Worm (Caenorhabditis elegans) whole organism, young adult: ENCODE measurements around the gene M03F8.1.

Source experiments
- B0035.1 ChIP-seq: sonication (generic microtip); optimal IDR thresholded peaks from 2 replicates; lab custom pipeline; 2016; ENCODE audit warnings: missing genetic modification characterization, mild to moderate bottlenecking, missing compliant biosample characterization, missing genotype, missing genetic modification reagents
- B0336.3 ChIP-seq: fragments of 200-800 bp; sonication (Bioruptor generic); IDR thresholded peaks from 2 replicates; pipeline ENCODE4 v1.3.6; 2022; ENCODE audit warnings: missing genetic modification characterization, missing compliant biosample characterization
- D2030.7 ChIP-seq: fragments of 200-800 bp; sonication (Bioruptor generic); IDR thresholded peaks from 2 replicates; pipeline ENCODE4 v1.3.6; 2022; ENCODE audit warnings: missing genetic modification reagents, missing genetic modification characterization, missing compliant biosample characterization
- F22D6.2 ChIP-seq: sonication (generic microtip); optimal IDR thresholded peaks from 2 replicates; lab custom pipeline; 2016; ENCODE audit warnings: mild to moderate bottlenecking, missing genetic modification characterization, missing compliant biosample characterization
- F37B4.10 ChIP-seq: fragments of 200-800 bp; sonication (Bioruptor generic); IDR thresholded peaks from 2 replicates; pipeline ENCODE4 v1.3.6; 2022; ENCODE audit warnings: missing genetic modification characterization, missing compliant biosample characterization
- F57A8.1 ChIP-seq: fragments of 200-800 bp; sonication (Bioruptor generic); optimal IDR thresholded peaks from 2 replicates; lab custom pipeline; 2018; ENCODE audit warnings: mild to moderate bottlenecking, missing genetic modification characterization, moderate library complexity, missing compliant biosample characterization
- F57C9.4 ChIP-seq: sonication (generic microtip); optimal IDR thresholded peaks from 2 replicates; lab custom pipeline; 2017; ENCODE audit warnings: mild to moderate bottlenecking, missing genetic modification characterization, missing compliant biosample characterization
- K11D2.4 ChIP-seq: fragments of 200-800 bp; sonication (Bioruptor generic); IDR thresholded peaks from 2 replicates; pipeline ENCODE4 v1.3.6; 2022; ENCODE audit warnings: missing genetic modification reagents, missing genetic modification characterization, missing compliant biosample characterization
- K12H6.12 ChIP-seq: fragments of 200-800 bp; sonication (Bioruptor generic); optimal IDR thresholded peaks from 2 replicates; lab custom pipeline; 2018; ENCODE audit warnings: mild to moderate bottlenecking, missing genetic modification characterization, missing compliant biosample characterization
- T07F8.4 ChIP-seq: sonication (generic microtip); optimal IDR thresholded peaks from 2 replicates; lab custom pipeline; 2016; ENCODE audit warnings: mild to moderate bottlenecking, missing genetic modification characterization, moderate library complexity, missing compliant biosample characterization
- Y56A3A.18 ChIP-seq: fragments of 200-800 bp; sonication (Bioruptor generic); IDR thresholded peaks from 2 replicates; pipeline ENCODE4 v1.3.6; 2022; ENCODE audit warnings: missing genetic modification reagents, missing genetic modification characterization, missing compliant biosample characterization
- Y67H2A.10 ChIP-seq: fragments of 200-800 bp; sonication (Bioruptor generic); conservative IDR thresholded peaks from 2 replicates; pipeline ENCODE4 v1.3.6; 2022; ENCODE audit warnings: missing genetic modification reagents, missing genetic modification characterization, missing compliant biosample characterization
- ZK185.1 ChIP-seq: sonication (generic microtip); optimal IDR thresholded peaks from 2 replicates; lab custom pipeline; 2016; ENCODE audit warnings: mild to moderate bottlenecking, missing genetic modification characterization, missing compliant biosample characterization; ENCODE audit not compliant: poor library complexity, severe bottlenecking
- akir-1 ChIP-seq: fragments of 200-800 bp; sonication (Bioruptor generic); optimal IDR thresholded peaks from 2 replicates; lab custom pipeline; 2018; ENCODE audit warnings: mild to moderate bottlenecking, missing genetic modification characterization, moderate library complexity, missing compliant biosample characterization
- aptf-3 ChIP-seq: fragments of 200-800 bp; sonication (Bioruptor generic); IDR thresholded peaks from 2 replicates; pipeline ENCODE4 v1.3.6; 2022; ENCODE audit warnings: missing genetic modification characterization, missing compliant biosample characterization
- atf-7 ChIP-seq: sonication (generic microtip); optimal IDR thresholded peaks from 2 replicates; lab custom pipeline; 2017; ENCODE audit warnings: mild to moderate bottlenecking, missing genetic modification characterization, missing compliant biosample characterization
- athp-1 ChIP-seq: sonication (generic microtip); optimal IDR thresholded peaks from 2 replicates; lab custom pipeline; 2017; ENCODE audit warnings: mild to moderate bottlenecking, missing genetic modification characterization, missing compliant biosample characterization
- attf-3 ChIP-seq: fragments of 200-800 bp; sonication (Bioruptor generic); conservative IDR thresholded peaks from 2 replicates; pipeline ENCODE4 v1.3.6; 2022; ENCODE audit warnings: missing genetic modification reagents, missing genetic modification characterization, missing compliant biosample characterization
- ceh-27 ChIP-seq: fragments of 200-800 bp; sonication (Bioruptor generic); optimal IDR thresholded peaks from 2 replicates; lab custom pipeline; 2018; ENCODE audit warnings: mild to moderate bottlenecking, missing genetic modification characterization, moderate library complexity, missing compliant biosample characterization
- dox-1 ChIP-seq: fragments of 200-800 bp; sonication (Bioruptor generic); IDR thresholded peaks from 2 replicates; pipeline ENCODE4 v1.3.6; 2022; ENCODE audit warnings: missing genetic modification reagents, missing genetic modification characterization, missing compliant biosample characterization
- egl-18 ChIP-seq: fragments of 200-800 bp; sonication (Bioruptor generic); IDR thresholded peaks from 2 replicates; pipeline ENCODE4 v1.3.6; 2022; ENCODE audit warnings: missing genetic modification reagents, missing genetic modification characterization, missing compliant biosample characterization
- egl-44 ChIP-seq: fragments of 200-800 bp; sonication (Bioruptor generic); IDR thresholded peaks from 2 replicates; pipeline ENCODE4 v1.3.6; 2022; ENCODE audit warnings: missing genetic modification reagents, missing genetic modification characterization, missing compliant biosample characterization
- ekl-4 ChIP-seq: fragments of 200-800 bp; sonication (Bioruptor generic); IDR thresholded peaks from 2 replicates; pipeline ENCODE4 v1.3.6; 2022; ENCODE audit warnings: missing genetic modification reagents, missing genetic modification characterization, missing compliant biosample characterization
- ets-4 ChIP-seq: fragments of 200-800 bp; sonication (Bioruptor generic); optimal IDR thresholded peaks from 2 replicates; lab custom pipeline; 2018; ENCODE audit warnings: mild to moderate bottlenecking, missing genetic modification characterization, missing compliant biosample characterization
- fkh-3 ChIP-seq: sonication (generic microtip); optimal IDR thresholded peaks from 2 replicates; lab custom pipeline; 2016; ENCODE audit warnings: mild to moderate bottlenecking, missing genetic modification characterization, missing compliant biosample characterization
- hlh-26 ChIP-seq: fragments of 200-800 bp; sonication (Bioruptor generic); conservative IDR thresholded peaks from 2 replicates; pipeline ENCODE4 v1.3.6; 2022; ENCODE audit warnings: missing genetic modification reagents, missing genetic modification characterization, missing compliant biosample characterization
- hmg-1.2 ChIP-seq: fragments of 200-800 bp; sonication (Bioruptor generic); IDR thresholded peaks from 2 replicates; pipeline ENCODE4 v1.3.6; 2022; ENCODE audit warnings: missing genetic modification reagents, missing genetic modification characterization, missing compliant biosample characterization
- hmg-20 ChIP-seq: fragments of 200-800 bp; sonication (Bioruptor generic); IDR thresholded peaks from 2 replicates; pipeline ENCODE4 v1.3.6; 2022; ENCODE audit warnings: missing genetic modification reagents, missing genetic modification characterization, missing compliant biosample characterization
- hsf-1 ChIP-seq: fragments of 200-800 bp; sonication (Bioruptor generic); IDR thresholded peaks from 2 replicates; pipeline ENCODE4 v1.3.6; 2022; ENCODE audit warnings: missing genetic modification reagents, missing genetic modification characterization, missing compliant biosample characterization
- lin-26 ChIP-seq: fragments of 200-800 bp; sonication (Bioruptor generic); IDR thresholded peaks from 2 replicates; pipeline ENCODE4 v1.3.6; 2022; ENCODE audit warnings: missing genetic modification reagents, missing genetic modification characterization, missing compliant biosample characterization
- lin-35 ChIP-seq, 3 experiments: fragments of 150-350 bp in 2 of 3; sonication (generic microtip) in 1 of 3; optimal IDR thresholded peaks; 2 replicates each; lab custom pipeline; 2014 to 2018; ENCODE audit warnings: missing biosample characterization in 3 of 3, missing genetic modification characterization in 3 of 3, missing genetic modification reagents in 3 of 3
- madf-10 ChIP-seq: sonication (generic microtip); optimal IDR thresholded peaks from 2 replicates; lab custom pipeline; 2016; ENCODE audit warnings: mild to moderate bottlenecking, missing genetic modification characterization, missing compliant biosample characterization
- madf-6 ChIP-seq: fragments of 200-800 bp; sonication (Bioruptor generic); IDR thresholded peaks from 2 replicates; pipeline ENCODE4 v1.3.6; 2022; ENCODE audit warnings: missing genetic modification reagents, missing genetic modification characterization, missing compliant biosample characterization
- mcd-1 ChIP-seq: fragments of 200-800 bp; sonication (Bioruptor generic); IDR thresholded peaks from 2 replicates; pipeline ENCODE4 v1.3.6; 2022; ENCODE audit warnings: missing genetic modification reagents, missing genetic modification characterization, missing compliant biosample characterization
- nfya-2 ChIP-seq: fragments of 200-800 bp; sonication (Bioruptor generic); IDR thresholded peaks from 2 replicates; pipeline ENCODE4 v1.3.6; 2022; ENCODE audit warnings: missing genetic modification reagents, missing genetic modification characterization, missing compliant biosample characterization
- nfyb-1 ChIP-seq: fragments of 200-800 bp; sonication (Bioruptor generic); IDR thresholded peaks from 2 replicates; pipeline ENCODE4 v1.3.6; 2022; ENCODE audit warnings: missing genetic modification reagents, missing genetic modification characterization, missing compliant biosample characterization
- nhr-27 ChIP-seq: fragments of 200-800 bp; sonication (Bioruptor generic); optimal IDR thresholded peaks from 2 replicates; lab custom pipeline; 2018; ENCODE audit warnings: mild to moderate bottlenecking, missing genetic modification characterization, moderate library complexity, missing compliant biosample characterization
- nhr-80 ChIP-seq: sonication (generic microtip); optimal IDR thresholded peaks from 2 replicates; lab custom pipeline; 2016; ENCODE audit warnings: missing genetic modification characterization, missing compliant biosample characterization
- nhr-90 ChIP-seq: sonication (generic microtip); optimal IDR thresholded peaks from 2 replicates; lab custom pipeline; 2016; ENCODE audit warnings: missing genotype, mild to moderate bottlenecking, missing genetic modification characterization, missing compliant biosample characterization
- pbrm-1 ChIP-seq: fragments of 200-800 bp; sonication (Bioruptor generic); IDR thresholded peaks from 2 replicates; pipeline ENCODE4 v1.3.6; 2022; ENCODE audit warnings: missing genetic modification reagents, missing genetic modification characterization, missing compliant biosample characterization
- pha-4 ChIP-seq: fragments of 150-350 bp; sonication (generic microtip); optimal IDR thresholded peaks from 2 replicates; lab custom pipeline; 2014; ENCODE audit warnings: missing biosample characterization, missing genetic modification reagents, missing genetic modification characterization
- tbp1 ChIP-seq: fragments of 200-800 bp; sonication (Bioruptor generic); optimal IDR thresholded peaks from 2 replicates; lab custom pipeline; 2018; ENCODE audit warnings: mild to moderate bottlenecking, missing genetic modification characterization, missing compliant biosample characterization
- tlf-1 ChIP-seq: fragments of 200-800 bp; sonication (Bioruptor generic); optimal IDR thresholded peaks from 2 replicates; lab custom pipeline; 2018; ENCODE audit warnings: mild to moderate bottlenecking, missing genetic modification characterization, missing compliant biosample characterization
- unc-62 ChIP-seq: fragments of 150-350 bp; optimal IDR thresholded peaks from 2 replicates; lab custom pipeline; 2014; ENCODE audit warnings: missing biosample characterization, missing genetic modification reagents, missing genetic modification characterization
- zfh-2 ChIP-seq: fragments of 200-800 bp; sonication (Bioruptor generic); conservative IDR thresholded peaks from 2 replicates; pipeline ENCODE4 v1.3.6; 2022; ENCODE audit warnings: missing genetic modification reagents, missing genetic modification characterization, missing compliant biosample characterization
- ztf-18 ChIP-seq: sonication (generic microtip); optimal IDR thresholded peaks from 2 replicates; lab custom pipeline; 2016; ENCODE audit warnings: missing genotype, mild to moderate bottlenecking, missing genetic modification characterization, missing compliant biosample characterization
- ztf-22 ChIP-seq: fragments of 200-800 bp; sonication (Bioruptor generic); optimal IDR thresholded peaks from 2 replicates; lab custom pipeline; 2018; ENCODE audit warnings: mild to moderate bottlenecking, missing genetic modification characterization, moderate library complexity, missing compliant biosample characterization
- ztf-25 ChIP-seq: fragments of 200-800 bp; sonication (Bioruptor generic); IDR thresholded peaks from 2 replicates; pipeline ENCODE4 v1.3.6; 2022; ENCODE audit warnings: missing genetic modification reagents, missing genetic modification characterization, missing compliant biosample characterization
- ztf-3 ChIP-seq: fragments of 200-800 bp; sonication (Bioruptor generic); optimal IDR thresholded peaks from 2 replicates; lab custom pipeline; 2018; ENCODE audit warnings: mild to moderate bottlenecking, missing genetic modification characterization, missing compliant biosample characterization

M03F8.1 gene

ce11 chrV:6000368-6000802, 49.2 kb downstream of the M03F8.1 start (continued):
- TF ChIP-seq nfyb-1: peak; percentile 91
- TF ChIP-seq ztf-3: peak; percentile 27
- peak; percentile 86 for TF ChIP-seq pbrm-1 (GFP tag; lab: Robert Waterston, UW)
- TF ChIP-seq D2030.7 (GFP tag; lab: Robert Waterston, UW): no peak
- peak; percentile 57; the same call in 1 of the 2 replicates for TF ChIP-seq hsf-1 (GFP tag; lab: Robert Waterston, UW)
- peak; percentile 95 for TF ChIP-seq hmg-1.2 (GFP tag; lab: Robert Waterston, UW)
- TF ChIP-seq ZK185.1 (tag; lab: Kevin White, UChicago): peak; percentile 78
- TF ChIP-seq nhr-27 (tag; lab: Kevin White, UChicago): no peak
- no peak for TF ChIP-seq fkh-3 (tag; lab: Kevin White, UChicago)
- TF ChIP-seq nhr-80 (tag; lab: Kevin White, UChicago): peak; percentile 97
- peak; percentile 90 for TF ChIP-seq K11D2.4 (GFP tag; lab: Robert Waterston, UW)
- TF ChIP-seq ceh-27 (GFP tag; lab: Kevin White, UChicago): peak; percentile 80
- TF ChIP-seq K12H6.12 (tag; lab: Kevin White, UChicago): peak; percentile 87
- peak; percentile 91 for TF ChIP-seq ets-4
- peak; percentile 89; the same call in 1 of the 2 replicates for TF ChIP-seq F37B4.10
- no peak for TF ChIP-seq F57A8.1 (GFP tag; lab: Kevin White, UChicago)
- TF ChIP-seq mcd-1 (GFP tag; lab: Robert Waterston, UW): peak; percentile 75
- TF ChIP-seq attf-3: peak; percentile 62
- peak; percentile 43; the same call in 1 of the 2 replicates for TF ChIP-seq madf-6 (GFP tag; lab: Robert Waterston, UW)
- peak; percentile 64 for TF ChIP-seq ztf-18 (tag; lab: Kevin White, UChicago)
- TF ChIP-seq lin-26 (GFP tag; lab: Robert Waterston, UW): peak; percentile 67; the same call in 1 of the 2 replicates
- TF ChIP-seq ekl-4 (GFP tag; lab: Robert Waterston, UW): peak; percentile 82
- TF ChIP-seq B0336.3 (GFP tag; lab: Robert Waterston, UW): peak; percentile 93
- TF ChIP-seq nhr-90 (tag; lab: Kevin White, UChicago): peak; percentile 75
- TF ChIP-seq lin-35 (GFP tag; optimal IDR thresholded peaks at IDR 0.05; lab: Kevin White, UChicago): peak in 1 of 3 experiments; percentile 59
- TF ChIP-seq aptf-3 (GFP tag; lab: Robert Waterston, UW): no peak
- 0 out of 2 replicates have a peak, but pooled peaks have one; percentile 21 for TF ChIP-seq egl-18 (GFP tag; lab: Robert Waterston, UW)
- TF ChIP-seq tlf-1 (GFP tag; lab: Kevin White, UChicago): peak; percentile 85
- peak; percentile 93 for TF ChIP-seq madf-10 (tag; lab: Kevin White, UChicago)
- peak; percentile 13 for TF ChIP-seq akir-1 (GFP tag; lab: Kevin White, UChicago)
- TF ChIP-seq Y56A3A.18 (GFP tag; lab: Robert Waterston, UW): peak; percentile 89; the same call in 1 of the 2 replicates
- peak; percentile 64 for TF ChIP-seq tbp1 (GFP tag; lab: Kevin White, UChicago)
- TF ChIP-seq egl-44 (GFP tag; lab: Robert Waterston, UW): peak; percentile 73; the same call in 1 of the 2 replicates
- no peak for TF ChIP-seq F57C9.4
- peak; percentile 83 for TF ChIP-seq ztf-22 (GFP tag; lab: Kevin White, UChicago)
- TF ChIP-seq nfya-2 (GFP tag; lab: Robert Waterston, UW): no peak
- 0 out of 2 replicates have a peak, but pooled peaks have one; percentile 13 for TF ChIP-seq hmg-20 (GFP tag; lab: Robert Waterston, UW)
- no peak for TF ChIP-seq T07F8.4
- TF ChIP-seq zfh-2 (GFP tag; lab: Robert Waterston, UW): peak; percentile 90
- no peak for TF ChIP-seq hlh-26 (GFP tag; lab: Robert Waterston, UW)
- TF ChIP-seq ztf-25: no peak
- peak; percentile 40; the same call in 1 of the 2 replicates for TF ChIP-seq Y67H2A.10
- TF ChIP-seq B0035.1 (tag; lab: Kevin White, UChicago): peak; percentile 13
- peak; percentile 72 for TF ChIP-seq F22D6.2 (tag; lab: Kevin White, UChicago)
- TF ChIP-seq unc-62 (GFP tag; lab: Kevin White, UChicago): peak; percentile 25
- TF ChIP-seq athp-1 (tag; lab: Kevin White, UChicago): peak; percentile 69
- TF ChIP-seq pha-4 (tag; lab: Kevin White, UChicago): peak; percentile 27
- peak; percentile 100 for TF ChIP-seq atf-7 (tag; lab: Kevin White, UChicago)
- peak; percentile 91 for TF ChIP-seq dox-1 (GFP tag; lab: Robert Waterston, UW)
